Worm (Caenorhabditis elegans) whole organism, midembryonic: ENCODE data around the gene gcn-1.

ENCODE experiments used
- med-1 ChIP-seq: sonication (generic microtip); optimal IDR thresholded peaks from 2 replicates; lab custom pipeline; 2017; ENCODE audit warnings: missing genetic modification characterization, mild to moderate bottlenecking, missing compliant biosample characterization, antibody characterized with exemption, missing genetic modification reagents; ENCODE audit not compliant: insufficient read depth
- tab-1 ChIP-seq: fragments of 200-800 bp; sonication (Bioruptor generic); IDR thresholded peaks from 2 replicates; pipeline ENCODE4 v1.3.6; 2022; ENCODE audit warnings: missing genetic modification characterization, missing compliant biosample characterization

ce11 chrIII:2232360-2232759 is 80.6 kb downstream of the gcn-1 start, which contains the start of gene fbxa-47:
- TF ChIP-seq tab-1 (GFP tag; lab: Robert Waterston, UW) (no peak), med-1 (GFP tag; lab: Kevin White, UChicago) (no peak)
